Fruit fly (Drosophila melanogaster) whole organism, embryonic: ENCODE measurements around the gene Cyp4d14.

Experiments used
- ATbp ChIP-seq: fragments of 200-800 bp; sonication (Bioruptor generic); optimal IDR thresholded peaks from 2 replicates; lab custom pipeline; 2017; ENCODE audit warnings: missing biosample characterization, mild to moderate bottlenecking, missing genetic modification characterization, missing genetic modification reagents
- Aef1 ChIP-seq: fragments of 200-800 bp; sonication (Bioruptor generic); IDR thresholded peaks from 3 replicates; pipeline ENCODE4 v1.3.6; 2022; ENCODE audit warnings: missing biosample characterization, missing genetic modification characterization
- Bdp1 ChIP-seq: fragments of 200-800 bp; sonication (Bioruptor generic); optimal IDR thresholded peaks from 3 replicates; lab custom pipeline; 2016; ENCODE audit warnings: missing biosample characterization, missing genetic modification characterization
- Bteb2 ChIP-seq: fragments of 200-800 bp; sonication (Bioruptor generic); optimal IDR thresholded peaks from 2 replicates; lab custom pipeline; 2016; ENCODE audit warnings: missing biosample characterization, missing genetic modification characterization
- CG10366 ChIP-seq: fragments of 200-800 bp; sonication (Bioruptor generic); IDR thresholded peaks from 2 replicates; pipeline ENCODE4 v1.3.6; 2022; ENCODE audit warnings: missing biosample characterization, missing genetic modification characterization
- CG11085 ChIP-seq: fragments of 200-800 bp; sonication (Bioruptor generic); IDR thresholded peaks from 2 replicates; pipeline ENCODE4 v1.3.6; 2022; ENCODE audit warnings: missing biosample characterization, missing genetic modification characterization
- CG11696 ChIP-seq: fragments of 200-800 bp; sonication (Bioruptor generic); IDR thresholded peaks from 2 replicates; pipeline ENCODE4 v1.3.6; 2022; ENCODE audit warnings: missing biosample characterization, missing genetic modification characterization
- CG11723 ChIP-seq: fragments of 200-800 bp; sonication (Bioruptor generic); optimal IDR thresholded peaks from 2 replicates; lab custom pipeline; 2017; ENCODE audit warnings: missing biosample characterization, mild to moderate bottlenecking, missing genetic modification characterization
- CG15269 ChIP-seq: fragments of 200-800 bp; sonication (Bioruptor generic); optimal IDR thresholded peaks from 2 replicates; lab custom pipeline; 2018; ENCODE audit warnings: missing biosample characterization, mild to moderate bottlenecking, missing genetic modification characterization, moderate library complexity
- CG15479 ChIP-seq: fragments of 200-800 bp; sonication (Bioruptor generic); optimal IDR thresholded peaks from 3 replicates; lab custom pipeline; 2019; ENCODE audit warnings: missing biosample characterization, mild to moderate bottlenecking, missing genetic modification characterization, moderate library complexity
- CG18011 ChIP-seq: fragments of 200-800 bp; sonication (Bioruptor generic); optimal IDR thresholded peaks from 2 replicates; lab custom pipeline; 2017; ENCODE audit warnings: missing biosample characterization, missing genetic modification characterization, mild to moderate bottlenecking, moderate library complexity, missing genotype
- CG18599 ChIP-seq: fragments of 200-800 bp; sonication (Bioruptor generic); optimal IDR thresholded peaks from 3 replicates; lab custom pipeline; 2017; ENCODE audit warnings: missing biosample characterization, missing genetic modification characterization, mild to moderate bottlenecking, moderate library complexity, missing genetic modification reagents
- CG2199 ChIP-seq: fragments of 200-800 bp; sonication (Bioruptor generic); IDR thresholded peaks from 3 replicates; pipeline ENCODE4 v1.3.6; 2022; ENCODE audit warnings: missing biosample characterization, missing genetic modification characterization
- CG30020 ChIP-seq: fragments of 200-800 bp; optimal IDR thresholded peaks from 2 replicates; lab custom pipeline; 2019; ENCODE audit warnings: missing biosample characterization, mild to moderate bottlenecking, missing genetic modification characterization, moderate library complexity
- CG31365 ChIP-seq: fragments of 200-800 bp; sonication (Bioruptor generic); optimal IDR thresholded peaks from 2 replicates; lab custom pipeline; 2018; ENCODE audit warnings: missing biosample characterization, mild to moderate bottlenecking, missing genetic modification characterization
- CG34376 ChIP-seq: fragments of 200-800 bp; sonication (Bioruptor generic); optimal IDR thresholded peaks from 2 replicates; lab custom pipeline; 2018; ENCODE audit warnings: missing biosample characterization, mild to moderate bottlenecking, missing genetic modification characterization
- CG4328 ChIP-seq: fragments of 200-800 bp; sonication (Bioruptor generic); optimal IDR thresholded peaks from 3 replicates; lab custom pipeline; 2017; ENCODE audit warnings: missing biosample characterization, missing genetic modification reagents, missing genetic modification characterization
- CG4820 ChIP-seq: fragments of 200-800 bp; sonication (Bioruptor generic); optimal IDR thresholded peaks from 3 replicates; lab custom pipeline; 2016; ENCODE audit warnings: missing biosample characterization, missing genetic modification characterization
- CG5245 ChIP-seq: fragments of 200-800 bp; sonication (Bioruptor generic); optimal IDR thresholded peaks from 3 replicates; lab custom pipeline; 2016; ENCODE audit warnings: missing biosample characterization, missing genetic modification characterization
- HLH54F ChIP-seq: fragments of 200-800 bp; sonication (Bioruptor generic); optimal IDR thresholded peaks from 3 replicates; lab custom pipeline; 2016; ENCODE audit warnings: missing biosample characterization, missing genetic modification characterization
- HmgZ ChIP-seq: fragments of 200-800 bp; sonication (Bioruptor generic); optimal IDR thresholded peaks from 2 replicates; lab custom pipeline; 2018; ENCODE audit warnings: missing biosample characterization, mild to moderate bottlenecking, missing genetic modification characterization
- Hr3 ChIP-seq: fragments of 200-800 bp; sonication (Bioruptor generic); optimal IDR thresholded peaks from 3 replicates; lab custom pipeline; 2016; ENCODE audit warnings: missing biosample characterization, missing genetic modification characterization
- Med ChIP-seq: fragments of 200-800 bp; sonication (Bioruptor generic); peaks from one replicate; lab custom pipeline; 2016; ENCODE audit warnings: missing biosample characterization, missing genetic modification characterization, mild to moderate bottlenecking, inconsistent platforms, moderate library complexity
- NfI ChIP-seq: fragments of 200-800 bp; sonication (Bioruptor generic); optimal IDR thresholded peaks from 3 replicates; lab custom pipeline; 2018; ENCODE audit warnings: missing biosample characterization, mild to moderate bottlenecking, missing genetic modification characterization, moderate library complexity
- Oli ChIP-seq: fragments of 200-800 bp; sonication (Bioruptor generic); optimal IDR thresholded peaks from 2 replicates; lab custom pipeline; 2018; ENCODE audit warnings: missing biosample characterization, mild to moderate bottlenecking, missing genetic modification characterization, moderate library complexity
- Sry-δ ChIP-seq: fragments of 200-800 bp; sonication (Bioruptor generic); optimal IDR thresholded peaks from 2 replicates; lab custom pipeline; 2016; ENCODE audit warnings: missing biosample characterization, missing genetic modification characterization
- Taf1 ChIP-seq: fragments of 200-800 bp; sonication (Bioruptor generic); IDR thresholded peaks from 2 replicates; pipeline ENCODE4 v1.3.6; 2022; ENCODE audit warnings: missing biosample characterization, missing genetic modification characterization
- al ChIP-seq: fragments of 200-800 bp; sonication (Bioruptor generic); IDR thresholded peaks from 2 replicates; pipeline ENCODE4 v1.3.6; 2022; ENCODE audit warnings: missing biosample characterization, missing genetic modification characterization
- cato ChIP-seq: fragments of 200-800 bp; sonication (Bioruptor generic); optimal IDR thresholded peaks from 2 replicates; lab custom pipeline; 2016; ENCODE audit warnings: missing biosample characterization, missing genetic modification characterization, borderline replicate concordance
- cg ChIP-seq: fragments of 200-800 bp; sonication (Bioruptor generic); optimal IDR thresholded peaks from 3 replicates; lab custom pipeline; 2019; ENCODE audit warnings: missing biosample characterization, mild to moderate bottlenecking, missing genetic modification characterization, moderate library complexity
- corto ChIP-seq: fragments of 200-800 bp; sonication (Bioruptor generic); optimal IDR thresholded peaks from 2 replicates; lab custom pipeline; 2016; ENCODE audit warnings: missing biosample characterization, mild to moderate bottlenecking, missing genetic modification characterization, moderate library complexity
- cwo ChIP-seq: fragments of 200-800 bp; sonication (Bioruptor generic); optimal IDR thresholded peaks from 3 replicates; lab custom pipeline; 2017; ENCODE audit warnings: missing biosample characterization, missing genetic modification characterization, mild to moderate bottlenecking, moderate library complexity, missing genetic modification reagents
- disco-r ChIP-seq: fragments of 200-800 bp; sonication (Bioruptor generic); optimal IDR thresholded peaks from 2 replicates; lab custom pipeline; 2016; ENCODE audit warnings: missing biosample characterization, missing genetic modification characterization
- en ChIP-seq: fragments of 200-800 bp; sonication (Bioruptor generic); optimal IDR thresholded peaks from 2 replicates; lab custom pipeline; 2016; ENCODE audit warnings: missing biosample characterization, missing genetic modification characterization
- ewg ChIP-seq: fragments of 200-800 bp; sonication (Bioruptor generic); optimal IDR thresholded peaks from 3 replicates; lab custom pipeline; 2017; ENCODE audit warnings: mild to moderate bottlenecking, missing biosample characterization, missing genetic modification reagents, missing genetic modification characterization
- gem ChIP-seq: fragments of 200-800 bp; sonication (Bioruptor generic); optimal IDR thresholded peaks from 2 replicates; lab custom pipeline; 2019; ENCODE audit warnings: missing biosample characterization, mild to moderate bottlenecking, missing genetic modification characterization, moderate library complexity
- grn ChIP-seq: fragments of 200-800 bp; sonication (Bioruptor generic); optimal IDR thresholded peaks from 3 replicates; lab custom pipeline; 2017; ENCODE audit warnings: missing biosample characterization, missing genetic modification characterization
- ham ChIP-seq: fragments of 200-800 bp; sonication (Bioruptor generic); IDR thresholded peaks from 2 replicates; pipeline ENCODE4 v1.3.6; 2022; ENCODE audit warnings: missing biosample characterization, missing genetic modification characterization
- lab ChIP-seq: fragments of 200-800 bp; sonication (Bioruptor generic); optimal IDR thresholded peaks from 3 replicates; lab custom pipeline; 2017; ENCODE audit warnings: missing biosample characterization, missing genetic modification characterization, mild to moderate bottlenecking, moderate library complexity, missing genetic modification reagents
- pb ChIP-seq: fragments of 200-800 bp; sonication (Bioruptor generic); optimal IDR thresholded peaks from 3 replicates; lab custom pipeline; 2016; ENCODE audit warnings: missing biosample characterization, missing genetic modification characterization
- pnt ChIP-seq: fragments of 200-800 bp; sonication (Bioruptor generic); optimal IDR thresholded peaks from 3 replicates; lab custom pipeline; 2016; ENCODE audit warnings: missing biosample characterization, missing genetic modification characterization
- sug ChIP-seq: fragments of 200-800 bp; optimal IDR thresholded peaks from 2 replicates; lab custom pipeline; 2019; ENCODE audit warnings: missing biosample characterization, mild to moderate bottlenecking, missing genetic modification characterization, moderate library complexity
- tgo ChIP-seq: fragments of 200-800 bp; sonication (Bioruptor generic); IDR thresholded peaks from 3 replicates; pipeline ENCODE4 v1.3.6; 2022; ENCODE audit warnings: missing biosample characterization, missing genetic modification characterization

The Cyp4d14 gene

dm6 chrX:2199303-2199702 lies 24.2 kb upstream of the Cyp4d14 start (continued):
- TF ChIP-seq lab (GFP tag; lab: Kevin White, UChicago): peak; percentile 2
- peak; percentile 12 for TF ChIP-seq Med (GFP tag; lab: Kevin White, UChicago)
- no peak for TF ChIP-seq Oli (tag; lab: Kevin White, UChicago)
- TF ChIP-seq Bteb2: no peak
- peak; percentile 8 for TF ChIP-seq HmgZ (tag; lab: Kevin White, UChicago)
- no peak for TF ChIP-seq Hr3 (GFP tag; lab: Kevin White, UChicago)
- no peak for TF ChIP-seq ewg (GFP tag; lab: Kevin White, UChicago)
- TF ChIP-seq CG18599 (GFP tag; lab: Kevin White, UChicago): peak; percentile 67
- TF ChIP-seq CG15479 (GFP tag; lab: Kevin White, UChicago): no peak
- no peak for TF ChIP-seq corto
- no peak for TF ChIP-seq CG10366 (GFP tag; lab: Robert Waterston, UW)
- TF ChIP-seq Taf1: no peak
- TF ChIP-seq ham (GFP tag; lab: Robert Waterston, UW): no peak
- TF ChIP-seq pnt (GFP tag; lab: Kevin White, UChicago): no peak
- TF ChIP-seq CG31365: no peak
- no peak for TF ChIP-seq Aef1 (GFP tag; lab: Robert Waterston, UW)
- no peak for TF ChIP-seq CG5245 (GFP tag; lab: Kevin White, UChicago)
- TF ChIP-seq tgo: no peak
- TF ChIP-seq NfI (GFP tag; lab: Kevin White, UChicago): no peak
- TF ChIP-seq grn: peak; percentile 98
- TF ChIP-seq CG11696 (GFP tag; lab: Robert Waterston, UW): no peak
- no peak for TF ChIP-seq al (GFP tag; lab: Robert Waterston, UW)
- no peak for TF ChIP-seq CG11723 (GFP tag; lab: Kevin White, UChicago)
- TF ChIP-seq Bdp1 (GFP tag; lab: Kevin White, UChicago): no peak
- TF ChIP-seq pb (GFP tag; lab: Kevin White, UChicago): no peak
- TF ChIP-seq cato (GFP tag; lab: Kevin White, UChicago): no peak
- TF ChIP-seq Sry-δ (GFP tag; lab: Kevin White, UChicago): no peak
- no peak for TF ChIP-seq cg
- no peak for TF ChIP-seq en
- no peak for TF ChIP-seq CG11085

dm6 chrX:2198272-2198571 lies 23.1 kb upstream of the Cyp4d14 start:
- no peak for TF ChIP-seq CG2199
- TF ChIP-seq HLH54F (GFP tag; lab: Kevin White, UChicago): no peak
- TF ChIP-seq CG15269 (tag; lab: Kevin White, UChicago): no peak
- TF ChIP-seq cwo (GFP tag; lab: Kevin White, UChicago): peak; percentile 1
- TF ChIP-seq ATbp (GFP tag; lab: Kevin White, UChicago): no peak
- TF ChIP-seq CG18011 (GFP tag; lab: Kevin White, UChicago): no peak
- TF ChIP-seq CG30020 (tag; lab: Kevin White, UChicago): no peak

- TF ChIP-seq CG34376 (GFP tag; lab: Kevin White, UChicago) (peak; percentile 22), Med (GFP tag; lab: Kevin White, UChicago) (peak; percentile 29), CG4328 (GFP tag; lab: Kevin White, UChicago) (no peak), grn (no peak), CG4820 (GFP tag; lab: Kevin White, UChicago) (peak; percentile 7), sug (tag; lab: Kevin White, UChicago) (peak; percentile 93), gem (peak; percentile 2), disco-r (no peak)
Measured at dm6 chrX:2197414-2198271, 22.5 kb upstream of the Cyp4d14 start.
